Worm (Caenorhabditis elegans): ENCODE data around the gene col-152.

DNA sequence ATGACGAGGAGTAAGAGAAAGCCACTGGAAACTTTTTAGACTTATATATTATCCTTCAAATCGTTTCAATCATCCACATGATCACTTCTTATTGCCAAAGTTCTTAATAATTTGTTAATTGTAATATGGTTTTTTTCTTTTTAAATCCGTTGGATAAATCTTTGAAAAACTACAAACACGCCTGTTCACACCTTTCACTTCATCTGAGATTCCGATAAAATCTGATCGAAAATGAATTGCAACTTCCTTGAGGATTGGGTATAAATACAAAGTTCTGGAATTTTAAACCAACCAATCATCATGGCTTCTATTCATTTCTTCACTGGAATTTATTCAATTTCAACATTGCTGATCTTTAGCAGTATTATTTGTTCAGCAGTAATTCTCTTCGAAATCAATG is at the start of gene col-152:
- no peak for TF ChIP-seq cog-1 (tag; optimal IDR thresholded peaks at IDR 0.05)
- no peak for TF ChIP-seq T22C8.4 (GFP tag; IDR thresholded peaks at IDR 0.05)
- no peak for TF ChIP-seq klf-2 (GFP tag; conservative IDR thresholded peaks at IDR 0.05)
- no peak for TF ChIP-seq ztf-29 (GFP tag; IDR thresholded peaks at IDR 0.05)
- no peak for TF ChIP-seq med-1 (GFP tag; optimal IDR thresholded peaks at IDR 0.05; ENCODE audit: insufficient read depth)
- no peak for TF ChIP-seq tab-1 (GFP tag; IDR thresholded peaks at IDR 0.05)
